Fruit fly (Drosophila melanogaster) whole organism, prepupa: ENCODE data around the gene Mau2.

Experiments used
- CG10631 ChIP-seq: fragments of 200-800 bp; sonication (Bioruptor generic); optimal IDR thresholded peaks from 2 replicates; lab custom pipeline; 2016; ENCODE audit warnings: missing biosample characterization, missing genetic modification characterization
- CG11762 ChIP-seq: fragments of 200-800 bp; sonication (Bioruptor generic); optimal IDR thresholded peaks from 3 replicates; lab custom pipeline; 2016; ENCODE audit warnings: missing biosample characterization, missing genetic modification characterization; ENCODE audit not compliant: insufficient read depth
- CG11902 ChIP-seq: fragments of 200-800 bp; sonication (Bioruptor generic); optimal IDR thresholded peaks from 3 replicates; lab custom pipeline; 2016; ENCODE audit warnings: missing biosample characterization, missing genetic modification characterization
- CG15336 ChIP-seq: fragments of 200-800 bp; sonication (Bioruptor generic); IDR thresholded peaks from 2 replicates; pipeline ENCODE4 v1.3.6; 2022; ENCODE audit warnings: missing biosample characterization, missing genetic modification characterization
- CG16779 ChIP-seq: fragments of 200-800 bp; sonication (Bioruptor generic); optimal IDR thresholded peaks from 3 replicates; lab custom pipeline; 2017; ENCODE audit warnings: missing biosample characterization, mild to moderate bottlenecking, missing genetic modification characterization
- CG3032 ChIP-seq: fragments of 200-800 bp; optimal IDR thresholded peaks from 2 replicates; lab custom pipeline; 2019; ENCODE audit warnings: missing biosample characterization, mild to moderate bottlenecking, missing genetic modification characterization, moderate library complexity
- CG31627 ChIP-seq: fragments of 200-800 bp; sonication (Bioruptor generic); optimal IDR thresholded peaks from 3 replicates; lab custom pipeline; 2016; ENCODE audit warnings: missing biosample characterization, missing genetic modification characterization
- CG32006 ChIP-seq: fragments of 200-800 bp; sonication (Bioruptor generic); optimal IDR thresholded peaks from 3 replicates; lab custom pipeline; 2017; ENCODE audit warnings: missing biosample characterization, mild to moderate bottlenecking, missing genetic modification characterization
- CG34406 ChIP-seq: fragments of 200-800 bp; sonication (Bioruptor generic); optimal IDR thresholded peaks from 3 replicates; lab custom pipeline; 2016; ENCODE audit warnings: missing biosample characterization, missing genetic modification characterization
- CG3919 ChIP-seq: fragments of 200-800 bp; sonication (Bioruptor generic); optimal IDR thresholded peaks from 3 replicates; lab custom pipeline; 2016; ENCODE audit warnings: missing biosample characterization, missing genetic modification characterization
- CG4318 ChIP-seq: fragments of 200-800 bp; sonication (Bioruptor generic); optimal IDR thresholded peaks from 3 replicates; lab custom pipeline; 2017; ENCODE audit warnings: missing biosample characterization, mild to moderate bottlenecking, missing genetic modification characterization
- CG6163 ChIP-seq: fragments of 200-800 bp; sonication (Bioruptor generic); IDR thresholded peaks from 3 replicates; pipeline ENCODE4 v1.3.6; 2022; ENCODE audit warnings: missing biosample characterization, missing genetic modification characterization
- CG6276 ChIP-seq: fragments of 200-800 bp; sonication (Bioruptor generic); optimal IDR thresholded peaks from 2 replicates; lab custom pipeline; 2017; ENCODE audit warnings: missing biosample characterization, mild to moderate bottlenecking, missing genetic modification characterization
- CG6808 ChIP-seq: fragments of 200-800 bp; sonication (Bioruptor generic); optimal IDR thresholded peaks from 3 replicates; lab custom pipeline; 2017; ENCODE audit warnings: missing biosample characterization, missing genetic modification characterization, mild to moderate bottlenecking, moderate library complexity, missing genetic modification reagents
- CG6854 ChIP-seq: fragments of 200-800 bp; sonication (Bioruptor generic); optimal IDR thresholded peaks from 2 replicates; lab custom pipeline; 2017; ENCODE audit warnings: missing biosample characterization, mild to moderate bottlenecking, missing genetic modification characterization
- CG7368 ChIP-seq: fragments of 200-800 bp; sonication (Bioruptor generic); optimal IDR thresholded peaks from 3 replicates; lab custom pipeline; 2016; ENCODE audit warnings: missing biosample characterization, missing genetic modification characterization
- CG8119 ChIP-seq: fragments of 200-800 bp; sonication (Bioruptor generic); IDR thresholded peaks from 3 replicates; pipeline ENCODE4 v1.3.6; 2022; ENCODE audit warnings: missing biosample characterization, missing genetic modification characterization
- CG8319 ChIP-seq: fragments of 200-800 bp; sonication (Bioruptor generic); optimal IDR thresholded peaks from 3 replicates; lab custom pipeline; 2016; ENCODE audit warnings: missing biosample characterization, missing genetic modification characterization
- CG8632 ChIP-seq: fragments of 200-800 bp; sonication (Bioruptor generic); optimal IDR thresholded peaks from 3 replicates; lab custom pipeline; 2016; ENCODE audit warnings: missing biosample characterization, missing genetic modification characterization
- CG9139 ChIP-seq: fragments of 200-800 bp; sonication (Bioruptor generic); optimal IDR thresholded peaks from 3 replicates; lab custom pipeline; 2017; ENCODE audit warnings: missing biosample characterization, mild to moderate bottlenecking, missing genetic modification characterization
- Eip75B ChIP-seq: fragments of 200-800 bp; sonication (Bioruptor generic); optimal IDR thresholded peaks from 3 replicates; lab custom pipeline; 2016; ENCODE audit warnings: missing biosample characterization, missing genetic modification characterization
- Eip78C ChIP-seq: fragments of 200-800 bp; sonication (Bioruptor generic); peaks from one replicate; lab custom pipeline; 2016; ENCODE audit warnings: missing biosample characterization, missing genetic modification characterization
- Eip93F ChIP-seq: fragments of 200-800 bp; sonication (Bioruptor generic); optimal IDR thresholded peaks from 2 replicates; lab custom pipeline; 2016; ENCODE audit warnings: missing biosample characterization, mild to moderate bottlenecking, missing genetic modification characterization
- Ets21C ChIP-seq: fragments of 200-800 bp; sonication (Bioruptor generic); optimal IDR thresholded peaks from 3 replicates; lab custom pipeline; 2016; ENCODE audit warnings: missing biosample characterization, missing genetic modification characterization
- Ets96B ChIP-seq: fragments of 200-800 bp; optimal IDR thresholded peaks from 2 replicates; lab custom pipeline; 2019; ENCODE audit warnings: missing biosample characterization, mild to moderate bottlenecking, missing genetic modification characterization, moderate library complexity
- Hr38 ChIP-seq: sonication (Bioruptor generic); optimal IDR thresholded peaks from 2 replicates; lab custom pipeline; 2016; ENCODE audit warnings: missing biosample characterization, missing genetic modification characterization
- Hr39 ChIP-seq: fragments of 200-800 bp; sonication (Bioruptor generic); optimal IDR thresholded peaks from 2 replicates; lab custom pipeline; 2016; ENCODE audit warnings: missing biosample characterization, missing genetic modification characterization
- Hr4 ChIP-seq: fragments of 200-800 bp; sonication (Bioruptor generic); optimal IDR thresholded peaks from 3 replicates; lab custom pipeline; 2016; ENCODE audit warnings: missing biosample characterization, missing genetic modification characterization
- Met ChIP-seq: fragments of 200-800 bp; sonication (Bioruptor generic); optimal IDR thresholded peaks from 3 replicates; lab custom pipeline; 2016; ENCODE audit warnings: missing biosample characterization, missing genetic modification characterization
- OdsH ChIP-seq: fragments of 200-800 bp; sonication (Bioruptor generic); optimal IDR thresholded peaks from 3 replicates; lab custom pipeline; 2016; ENCODE audit warnings: missing biosample characterization, missing genetic modification characterization
- Smox ChIP-seq: fragments of 200-800 bp; sonication (Bioruptor generic); optimal IDR thresholded peaks from 3 replicates; lab custom pipeline; 2016; ENCODE audit warnings: missing biosample characterization, missing genetic modification characterization
- Sox102F ChIP-seq: fragments of 200-800 bp; sonication (Bioruptor generic); optimal IDR thresholded peaks from 2 replicates; lab custom pipeline; 2016; ENCODE audit warnings: missing biosample characterization, mild to moderate bottlenecking, missing genetic modification characterization
- Sox14 ChIP-seq: fragments of 200-800 bp; sonication (Bioruptor generic); optimal IDR thresholded peaks from 3 replicates; lab custom pipeline; 2016; ENCODE audit warnings: missing biosample characterization, missing genetic modification characterization
- achi ChIP-seq: fragments of 200-800 bp; sonication (Bioruptor generic); optimal IDR thresholded peaks from 3 replicates; lab custom pipeline; 2016; ENCODE audit warnings: missing biosample characterization, missing genetic modification characterization
- acj6 ChIP-seq: fragments of 200-800 bp; sonication (Bioruptor generic); optimal IDR thresholded peaks from 3 replicates; lab custom pipeline; 2016; ENCODE audit warnings: missing biosample characterization, missing genetic modification characterization
- cyc ChIP-seq: fragments of 200-800 bp; sonication (Bioruptor generic); optimal IDR thresholded peaks from 3 replicates; lab custom pipeline; 2016; ENCODE audit warnings: missing biosample characterization, missing genetic modification characterization
- dac ChIP-seq: fragments of 200-800 bp; sonication (Bioruptor generic); optimal IDR thresholded peaks from 2 replicates; lab custom pipeline; 2017; ENCODE audit warnings: missing biosample characterization, mild to moderate bottlenecking, missing genetic modification characterization
- dsx ChIP-seq: fragments of 200-800 bp; optimal IDR thresholded peaks from 3 replicates; lab custom pipeline; 2019; ENCODE audit warnings: missing biosample characterization, mild to moderate bottlenecking, missing genetic modification characterization, moderate library complexity; ENCODE audit not compliant: poor library complexity, severe bottlenecking
- esn ChIP-seq: fragments of 200-800 bp; sonication (Bioruptor generic); optimal IDR thresholded peaks from 2 replicates; lab custom pipeline; 2016; ENCODE audit warnings: missing biosample characterization, mild to moderate bottlenecking, missing genetic modification characterization, moderate library complexity
- fd59A ChIP-seq: fragments of 200-800 bp; sonication (Bioruptor generic); optimal IDR thresholded peaks from 2 replicates; lab custom pipeline; 2017; ENCODE audit warnings: missing biosample characterization, mild to moderate bottlenecking, missing genetic modification characterization, missing genetic modification reagents
- fd85E ChIP-seq: fragments of 200-800 bp; sonication (Bioruptor generic); optimal IDR thresholded peaks from 3 replicates; lab custom pipeline; 2016; ENCODE audit warnings: missing biosample characterization, missing genetic modification characterization
- fkh ChIP-seq: fragments of 200-800 bp; sonication (Bioruptor generic); optimal IDR thresholded peaks from 3 replicates; lab custom pipeline; 2017; ENCODE audit warnings: missing biosample characterization, mild to moderate bottlenecking, missing genetic modification characterization, moderate library complexity
- lz ChIP-seq: fragments of 200-800 bp; sonication (Bioruptor generic); optimal IDR thresholded peaks from 3 replicates; lab custom pipeline; 2016; ENCODE audit warnings: missing biosample characterization, missing genetic modification characterization
- net ChIP-seq: fragments of 200-800 bp; sonication (Bioruptor generic); optimal IDR thresholded peaks from 3 replicates; lab custom pipeline; 2016; ENCODE audit warnings: missing biosample characterization, missing genetic modification characterization
- pdm3 ChIP-seq: fragments of 200-800 bp; sonication (Bioruptor generic); optimal IDR thresholded peaks from 3 replicates; lab custom pipeline; 2016; ENCODE audit warnings: missing biosample characterization, missing genetic modification characterization
- salr ChIP-seq, 2 experiments: fragments of 200-800 bp; sonication (Bioruptor generic); optimal IDR thresholded peaks; 3 replicates each; lab custom pipeline; 2016 to 2018; ENCODE audit warnings: missing biosample characterization in 2 of 2, missing genetic modification characterization in 2 of 2, mild to moderate bottlenecking in 1 of 2
- spab ChIP-seq: fragments of 200-800 bp; sonication (Bioruptor generic); optimal IDR thresholded peaks from 2 replicates; lab custom pipeline; 2017; ENCODE audit warnings: missing biosample characterization, mild to moderate bottlenecking, missing genetic modification characterization, missing genetic modification reagents
- ss ChIP-seq, 2 experiments: fragments of 200-800 bp; sonication (Bioruptor generic); optimal IDR thresholded peaks; 2 replicates in 1 of 2; 3 replicates in 1 of 2; lab custom pipeline; 2017 to 2018; ENCODE audit warnings: mild to moderate bottlenecking in 2 of 2, missing biosample characterization in 2 of 2, missing genetic modification characterization in 2 of 2, moderate library complexity in 1 of 2
- svp ChIP-seq: fragments of 200-800 bp; sonication (Bioruptor generic); peaks from one replicate; lab custom pipeline; 2016; ENCODE audit warnings: missing biosample characterization, missing genetic modification characterization
- topi ChIP-seq: fragments of 200-800 bp; sonication (Bioruptor generic); optimal IDR thresholded peaks from 3 replicates; lab custom pipeline; 2016; ENCODE audit warnings: missing biosample characterization, missing genetic modification characterization
- vri ChIP-seq: fragments of 200-800 bp; sonication (Bioruptor generic); optimal IDR thresholded peaks from 3 replicates; lab custom pipeline; 2016; ENCODE audit warnings: missing biosample characterization, mild to moderate bottlenecking, missing genetic modification characterization

The Mau2 gene

DNA sequence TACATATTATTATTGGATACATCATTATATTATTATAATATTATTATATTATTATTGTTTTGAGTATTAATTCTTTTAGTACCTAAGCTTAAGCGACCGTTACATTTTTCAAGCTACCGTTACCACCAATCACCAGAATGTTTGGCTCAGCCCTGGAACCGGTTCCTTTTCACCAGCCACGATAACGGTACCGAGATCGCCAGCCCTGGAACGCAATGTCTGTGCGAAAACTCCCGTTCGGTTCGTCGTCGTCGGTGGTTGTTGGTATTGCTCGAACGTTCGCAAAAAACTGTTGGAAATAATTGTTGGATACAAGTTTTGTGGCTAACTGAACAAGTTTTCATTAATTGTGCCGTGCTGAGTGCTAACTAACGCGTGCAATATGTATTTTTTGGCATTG is 40.7 kb downstream of the Mau2 start, which contains the start of gene CG42404:
TSS of gene CG42404 (plus strand) at position 360 of the 400 bp plus-strand sequence.
- TF ChIP-seq Eip75B = no peak
- TF ChIP-seq svp = peak; percentile 2

DNA sequence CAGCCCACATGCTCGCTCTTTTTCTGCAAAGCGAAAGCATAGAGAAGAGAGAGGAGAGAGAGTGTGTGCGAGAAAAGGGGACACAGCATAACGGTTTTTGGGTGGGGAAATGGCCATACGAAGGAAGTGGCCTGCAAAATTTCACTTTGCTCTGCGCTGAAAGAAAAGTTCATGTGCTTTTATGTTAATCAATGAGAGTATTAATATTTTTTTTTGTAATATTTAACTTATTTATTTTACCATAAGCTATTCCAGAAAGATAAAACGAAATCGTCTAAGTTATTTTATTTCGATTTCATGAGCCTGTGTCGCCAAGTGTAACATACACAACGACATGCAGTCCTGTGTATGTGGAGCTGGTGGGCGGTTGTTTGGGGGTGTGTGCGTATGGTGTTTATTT is 41.5 kb downstream of the Mau2 start:
- TF ChIP-seq CG8319 (GFP tag; lab: Kevin White, UChicago) (no peak), pdm3 (GFP tag; lab: Kevin White, UChicago) (no peak), CG3919 (GFP tag; lab: Kevin White, UChicago) (no peak), CG10631 (GFP tag; lab: Kevin White, UChicago) (peak; percentile 66), Hr4 (GFP tag; lab: Kevin White, UChicago) (peak; percentile 56), Eip93F (GFP tag; lab: Kevin White, UChicago) (no peak), CG3032 (tag; lab: Kevin White, UChicago) (no peak), fd85E (GFP tag; lab: Kevin White, UChicago) (no peak), net (no peak), CG15336 (GFP tag; lab: Robert Waterston, UW) (peak; percentile 76), esn (GFP tag; lab: Kevin White, UChicago) (no peak), Sox102F (GFP tag; lab: Kevin White, UChicago) (no peak), acj6 (GFP tag; lab: Kevin White, UChicago) (peak; percentile 49), CG4318 (peak; percentile 36), Sox14 (GFP tag; lab: Kevin White, UChicago) (no peak), CG6808 (GFP tag; lab: Kevin White, UChicago) (no peak), Met (no peak), Ets96B (tag; lab: Kevin White, UChicago) (no peak), CG7368 (no peak), dac (GFP tag; lab: Kevin White, UChicago) (no peak), salr (GFP tag; optimal IDR thresholded peaks at IDR 0.05; lab: Kevin White, UChicago) (no peak), fkh (GFP tag; lab: Kevin White, UChicago) (no peak), CG6854 (no peak), CG6276 (GFP tag; lab: Kevin White, UChicago) (no peak), CG31627 (GFP tag; lab: Kevin White, UChicago) (peak; percentile 3), Hr38 (no peak), spab (no peak), Eip75B (peak; percentile 50), CG11762 (no peak), Eip78C (GFP tag; lab: Kevin White, UChicago) (peak; percentile 74), ss (GFP tag; optimal IDR thresholded peaks at IDR 0.05; lab: Kevin White, UChicago) (no peak), CG34406 (GFP tag; lab: Kevin White, UChicago) (no peak), fd59A (peak; percentile 40), CG16779 (no peak), lz (peak; percentile 51), CG32006 (GFP tag; lab: Kevin White, UChicago) (peak; percentile 73), svp (peak; percentile 72), CG11902 (GFP tag; lab: Kevin White, UChicago) (no peak), CG9139 (no peak), achi (GFP tag; lab: Kevin White, UChicago) (peak; percentile 72), Ets21C (no peak), OdsH (no peak), dsx (GFP tag; lab: Kevin White, UChicago) (no peak), CG6163 (GFP tag; lab: Robert Waterston, UW) (peak; percentile 80), CG8119 (peak; percentile 69), vri (GFP tag; lab: Kevin White, UChicago) (no peak), topi (GFP tag; lab: Kevin White, UChicago) (peak; percentile 48), CG8632 (GFP tag; lab: Kevin White, UChicago) (peak; percentile 45), Hr39 (GFP tag; lab: Kevin White, UChicago) (peak; percentile 21), Smox (GFP tag; lab: Kevin White, UChicago) (peak; percentile 45), cyc (peak; percentile 30)
